Fruit fly (Drosophila melanogaster) whole organism, embryonic: ENCODE data around the gene CG12012.

Experiments
- Blimp-1 ChIP-seq: fragments of 200-800 bp; sonication (Bioruptor generic); optimal IDR thresholded peaks from 3 replicates; lab custom pipeline; 2018; ENCODE audit warnings: missing biosample characterization, missing genetic modification characterization, mild to moderate bottlenecking, moderate library complexity, missing genetic modification reagents
- CG10274 ChIP-seq: fragments of 200-800 bp; sonication (Bioruptor generic); optimal IDR thresholded peaks from 3 replicates; lab custom pipeline; 2017; ENCODE audit warnings: missing biosample characterization, mild to moderate bottlenecking, missing genetic modification characterization
- CG12104 ChIP-seq: fragments of 200-800 bp; sonication (Bioruptor generic); optimal IDR thresholded peaks from 3 replicates; lab custom pipeline; 2016; ENCODE audit warnings: missing biosample characterization, missing genetic modification characterization
- CG12219 ChIP-seq: fragments of 200-800 bp; sonication (Bioruptor generic); optimal IDR thresholded peaks from 3 replicates; lab custom pipeline; 2018; ENCODE audit warnings: missing biosample characterization, mild to moderate bottlenecking, missing genetic modification characterization
- CG12769 ChIP-seq: fragments of 200-800 bp; sonication (Bioruptor generic); optimal IDR thresholded peaks from 2 replicates; lab custom pipeline; 2019; ENCODE audit warnings: missing biosample characterization, mild to moderate bottlenecking, missing genetic modification characterization, moderate library complexity
- CG15269 ChIP-seq: fragments of 200-800 bp; sonication (Bioruptor generic); optimal IDR thresholded peaks from 2 replicates; lab custom pipeline; 2018; ENCODE audit warnings: missing biosample characterization, mild to moderate bottlenecking, missing genetic modification characterization, moderate library complexity
- CG15479 ChIP-seq: fragments of 200-800 bp; sonication (Bioruptor generic); optimal IDR thresholded peaks from 3 replicates; lab custom pipeline; 2019; ENCODE audit warnings: missing biosample characterization, mild to moderate bottlenecking, missing genetic modification characterization, moderate library complexity
- CG15601 ChIP-seq: fragments of 200-800 bp; sonication (Bioruptor generic); optimal IDR thresholded peaks from 3 replicates; lab custom pipeline; 2019; ENCODE audit warnings: missing biosample characterization, mild to moderate bottlenecking, missing genetic modification characterization, moderate library complexity
- CG17328 ChIP-seq: fragments of 200-800 bp; sonication (Bioruptor generic); IDR thresholded peaks from 2 replicates; pipeline ENCODE4 v1.3.6; 2022; ENCODE audit warnings: missing biosample characterization, missing genetic modification characterization
- CG17359 ChIP-seq: fragments of 200-800 bp; sonication (Bioruptor generic); optimal IDR thresholded peaks from 3 replicates; lab custom pipeline; 2018; ENCODE audit warnings: missing biosample characterization, mild to moderate bottlenecking, missing genetic modification characterization, moderate library complexity
- CG17829 ChIP-seq: fragments of 200-800 bp; optimal IDR thresholded peaks from 2 replicates; lab custom pipeline; 2019; ENCODE audit warnings: missing biosample characterization, mild to moderate bottlenecking, missing genetic modification characterization, moderate library complexity
- CG18619 ChIP-seq: fragments of 200-800 bp; sonication (Bioruptor generic); optimal IDR thresholded peaks from 3 replicates; lab custom pipeline; 2017; ENCODE audit warnings: missing biosample characterization, mild to moderate bottlenecking, missing genetic modification characterization
- CG2120 ChIP-seq: fragments of 200-800 bp; sonication (Bioruptor generic); optimal IDR thresholded peaks from 3 replicates; lab custom pipeline; 2016; ENCODE audit warnings: missing biosample characterization, missing genetic modification characterization
- CG2875 ChIP-seq: fragments of 200-800 bp; sonication (Bioruptor generic); optimal IDR thresholded peaks from 2 replicates; lab custom pipeline; 2017; ENCODE audit warnings: missing biosample characterization, mild to moderate bottlenecking, missing genetic modification characterization, missing genetic modification reagents
- CG32532 ChIP-seq: fragments of 200-800 bp; sonication (Bioruptor generic); IDR thresholded peaks from 2 replicates; pipeline ENCODE4 v1.3.6; 2022; ENCODE audit warnings: missing biosample characterization, missing genetic modification characterization
- CG32772 ChIP-seq: fragments of 200-800 bp; sonication (Bioruptor generic); IDR thresholded peaks from 2 replicates; pipeline ENCODE4 v1.3.6; 2022; ENCODE audit warnings: missing biosample characterization, missing genetic modification characterization
- CG33213 ChIP-seq: fragments of 200-800 bp; sonication (Bioruptor generic); optimal IDR thresholded peaks from 3 replicates; lab custom pipeline; 2016; ENCODE audit warnings: missing biosample characterization, missing genetic modification characterization
- CG4707 ChIP-seq: fragments of 200-800 bp; sonication (Bioruptor generic); optimal IDR thresholded peaks from 2 replicates; lab custom pipeline; 2018; ENCODE audit warnings: missing biosample characterization, mild to moderate bottlenecking, missing genetic modification characterization, moderate library complexity
- CG5953 ChIP-seq: fragments of 200-800 bp; sonication (Bioruptor generic); IDR thresholded peaks from 2 replicates; pipeline ENCODE4 v1.3.6; 2022; ENCODE audit warnings: missing biosample characterization, missing genetic modification characterization
- CG6683 ChIP-seq: fragments of 200-800 bp; sonication (Bioruptor generic); optimal IDR thresholded peaks from 2 replicates; lab custom pipeline; 2017; ENCODE audit warnings: missing biosample characterization, mild to moderate bottlenecking, missing genetic modification characterization, missing genetic modification reagents
- CG7928 ChIP-seq: fragments of 200-800 bp; sonication (Bioruptor generic); optimal IDR thresholded peaks from 2 replicates; lab custom pipeline; 2017; ENCODE audit warnings: missing biosample characterization, mild to moderate bottlenecking, missing genetic modification characterization
- CG7987 ChIP-seq: fragments of 200-800 bp; sonication (Bioruptor generic); optimal IDR thresholded peaks from 2 replicates; lab custom pipeline; 2018; ENCODE audit warnings: missing biosample characterization, mild to moderate bottlenecking, missing genetic modification characterization, moderate library complexity
- CG8924 ChIP-seq: fragments of 200-800 bp; optimal IDR thresholded peaks from 3 replicates; lab custom pipeline; 2019; ENCODE audit warnings: missing biosample characterization, mild to moderate bottlenecking, missing genetic modification characterization, moderate library complexity
- Dek ChIP-seq: fragments of 200-800 bp; sonication (Bioruptor generic); optimal IDR thresholded peaks from 3 replicates; lab custom pipeline; 2019; ENCODE audit warnings: missing biosample characterization, mild to moderate bottlenecking, missing genetic modification characterization, moderate library complexity
- Drgx ChIP-seq: fragments of 200-800 bp; sonication (Bioruptor generic); IDR thresholded peaks from 2 replicates; pipeline ENCODE4 v1.3.6; 2022; ENCODE audit warnings: missing biosample characterization, missing genetic modification characterization
- E2f2 ChIP-seq: fragments of 200-800 bp; sonication (Bioruptor generic); IDR thresholded peaks from 2 replicates; pipeline ENCODE4 v1.3.6; 2022; ENCODE audit warnings: missing biosample characterization, missing genetic modification characterization
- Elba2 ChIP-seq: fragments of 200-800 bp; sonication (Bioruptor generic); optimal IDR thresholded peaks from 3 replicates; lab custom pipeline; 2016; ENCODE audit warnings: missing biosample characterization, missing genetic modification characterization
- Hand ChIP-seq: fragments of 200-800 bp; sonication (Bioruptor generic); optimal IDR thresholded peaks from 2 replicates; lab custom pipeline; 2017; ENCODE audit warnings: mild to moderate bottlenecking, missing biosample characterization, missing genetic modification reagents, missing genetic modification characterization
- Hey ChIP-seq: fragments of 200-800 bp; sonication (Bioruptor generic); optimal IDR thresholded peaks from 3 replicates; lab custom pipeline; 2018; ENCODE audit warnings: missing biosample characterization, mild to moderate bottlenecking, missing genetic modification characterization
- HmgZ ChIP-seq: fragments of 200-800 bp; sonication (Bioruptor generic); optimal IDR thresholded peaks from 2 replicates; lab custom pipeline; 2018; ENCODE audit warnings: missing biosample characterization, mild to moderate bottlenecking, missing genetic modification characterization
- Hmr ChIP-seq: fragments of 200-800 bp; sonication (Bioruptor generic); optimal IDR thresholded peaks from 3 replicates; lab custom pipeline; 2017; ENCODE audit warnings: mild to moderate bottlenecking, missing biosample characterization, missing genetic modification reagents, missing genetic modification characterization
- Lim3 ChIP-seq: fragments of 200-800 bp; sonication (Bioruptor generic); IDR thresholded peaks from 2 replicates; pipeline ENCODE4 v1.3.6; 2022; ENCODE audit warnings: missing biosample characterization, missing genetic modification characterization
- Myb ChIP-seq: fragments of 200-800 bp; sonication (Bioruptor generic); optimal IDR thresholded peaks from 2 replicates; lab custom pipeline; 2016; ENCODE audit warnings: missing biosample characterization, missing genetic modification characterization
- Optix ChIP-seq: fragments of 200-800 bp; sonication (Bioruptor generic); IDR thresholded peaks from 3 replicates; pipeline ENCODE4 v1.3.6; 2022; ENCODE audit warnings: missing biosample characterization, missing genetic modification characterization
- TFAM ChIP-seq: fragments of 200-800 bp; sonication (Bioruptor generic); optimal IDR thresholded peaks from 2 replicates; lab custom pipeline; 2017; ENCODE audit warnings: missing biosample characterization, missing genetic modification characterization, inconsistent platforms
- Xrp1 ChIP-seq: fragments of 200-800 bp; sonication (Bioruptor generic); IDR thresholded peaks from 2 replicates; pipeline ENCODE4 v1.3.6; 2022; ENCODE audit warnings: missing biosample characterization, missing genetic modification characterization
- ap ChIP-seq: fragments of 200-800 bp; sonication (Bioruptor generic); IDR thresholded peaks from 2 replicates; pipeline ENCODE4 v1.3.6; 2022; ENCODE audit warnings: missing biosample characterization, missing genetic modification characterization
- ato ChIP-seq: fragments of 200-800 bp; sonication (Bioruptor generic); IDR thresholded peaks from 2 replicates; pipeline ENCODE4 v1.3.6; 2022; ENCODE audit warnings: missing biosample characterization, missing genetic modification characterization; ENCODE audit not compliant: partially characterized antibody
- eve ChIP-seq, 2 experiments: fragments of >200 bp; optimal IDR thresholded peaks; 2 replicates each; lab custom pipeline; 2017; ENCODE audit warnings: missing biosample characterization in 2 of 2, missing genetic modification characterization in 2 of 2
- fd3F ChIP-seq: fragments of 200-800 bp; sonication (Bioruptor generic); optimal IDR thresholded peaks from 2 replicates; lab custom pipeline; 2018; ENCODE audit warnings: missing biosample characterization, mild to moderate bottlenecking, missing genetic modification characterization, moderate library complexity
- gfzf ChIP-seq: fragments of 200-800 bp; sonication (Bioruptor generic); optimal IDR thresholded peaks from 2 replicates; lab custom pipeline; 2016; ENCODE audit warnings: missing biosample characterization, mild to moderate bottlenecking, missing genetic modification characterization, moderate library complexity
- gsb-n ChIP-seq: fragments of 200-800 bp; sonication (Bioruptor generic); optimal IDR thresholded peaks from 3 replicates; lab custom pipeline; 2018; ENCODE audit warnings: missing biosample characterization, mild to moderate bottlenecking, missing genetic modification characterization
- jumu ChIP-seq: fragments of 200-800 bp; sonication (Bioruptor generic); optimal IDR thresholded peaks from 3 replicates; lab custom pipeline; 2016; ENCODE audit warnings: missing biosample characterization, missing genetic modification characterization
- lab ChIP-seq: fragments of 200-800 bp; sonication (Bioruptor generic); optimal IDR thresholded peaks from 3 replicates; lab custom pipeline; 2017; ENCODE audit warnings: missing biosample characterization, missing genetic modification characterization, mild to moderate bottlenecking, moderate library complexity, missing genetic modification reagents
- nau ChIP-seq: fragments of 200-800 bp; sonication (Bioruptor generic); optimal IDR thresholded peaks from 3 replicates; lab custom pipeline; 2017; ENCODE audit warnings: missing biosample characterization, mild to moderate bottlenecking, missing genetic modification characterization, missing genetic modification reagents
- salm ChIP-seq: fragments of 200-800 bp; sonication (Bioruptor generic); optimal IDR thresholded peaks from 2 replicates; lab custom pipeline; 2018; ENCODE audit warnings: missing biosample characterization, mild to moderate bottlenecking, missing genetic modification characterization
- sens-2 ChIP-seq: fragments of 200-800 bp; sonication (Bioruptor generic); IDR thresholded peaks from 2 replicates; pipeline ENCODE4 v1.3.6; 2022; ENCODE audit warnings: missing biosample characterization, missing genetic modification characterization
- so ChIP-seq: fragments of 200-800 bp; sonication (Bioruptor generic); IDR thresholded peaks from 3 replicates; pipeline ENCODE4 v1.3.6; 2022; ENCODE audit warnings: missing biosample characterization, missing genetic modification characterization
- stwl ChIP-seq: fragments of 200-800 bp; sonication (Bioruptor generic); optimal IDR thresholded peaks from 3 replicates; lab custom pipeline; 2018; ENCODE audit warnings: missing biosample characterization, mild to moderate bottlenecking, missing genetic modification characterization, moderate library complexity
- wdn ChIP-seq: fragments of 200-800 bp; sonication (Bioruptor generic); IDR thresholded peaks from 2 replicates; pipeline ENCODE4 v1.3.6; 2022; ENCODE audit warnings: missing biosample characterization, missing genetic modification characterization
- zfh1 ChIP-seq: fragments of 200-800 bp; sonication (Bioruptor generic); IDR thresholded peaks from 3 replicates; pipeline ENCODE4 v1.3.6; 2022; ENCODE audit warnings: missing biosample characterization, missing genetic modification characterization

CG12012 gene

DNA sequence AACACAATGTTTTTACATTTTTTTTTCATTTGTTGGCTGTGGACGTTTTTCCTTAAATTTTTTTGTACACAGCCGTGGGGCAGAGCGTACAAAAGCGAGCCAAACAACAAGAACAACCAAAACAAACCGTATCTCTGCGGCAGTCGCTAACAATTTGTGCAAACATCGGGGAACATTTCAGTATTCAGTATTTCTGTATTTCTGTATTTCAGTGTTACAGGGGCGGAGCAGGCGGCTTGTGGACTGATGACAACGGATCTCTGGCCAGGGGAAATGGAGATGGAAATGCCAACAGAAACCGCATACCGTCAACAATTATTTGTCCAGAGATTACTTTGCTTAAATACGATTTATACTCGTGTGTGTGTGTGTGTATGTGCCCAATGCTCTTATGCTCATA, 14.0 kb downstream of the CG12012 start (continued):
- no peak for TF ChIP-seq fd3F (GFP tag; lab: Kevin White, UChicago)
- no peak for TF ChIP-seq CG15269 (tag; lab: Kevin White, UChicago)
- no peak for TF ChIP-seq Blimp-1 (GFP tag; lab: Kevin White, UChicago)
- TF ChIP-seq CG8924 (tag; lab: Kevin White, UChicago): no peak
- no peak for TF ChIP-seq Dek
- peak; percentile 10 for TF ChIP-seq gsb-n
- no peak for TF ChIP-seq Lim3 (GFP tag; lab: Robert Waterston, UW)
- no peak for TF ChIP-seq CG5953 (GFP tag; lab: Robert Waterston, UW)
- TF ChIP-seq stwl: no peak
- no peak for TF ChIP-seq TFAM (GFP tag; lab: Kevin White, UChicago)
- peak; percentile 38 for TF ChIP-seq CG15601 (tag; lab: Kevin White, UChicago)
- TF ChIP-seq gfzf (GFP tag; lab: Kevin White, UChicago): no peak
- no peak for TF ChIP-seq Elba2 (GFP tag; lab: Kevin White, UChicago)
- no peak for TF ChIP-seq CG17829 (tag; lab: Kevin White, UChicago)
- TF ChIP-seq CG7928: no peak
- TF ChIP-seq salm: no peak
- no peak for TF ChIP-seq CG7987 (GFP tag; lab: Kevin White, UChicago)
- TF ChIP-seq ap (GFP tag; lab: Robert Waterston, UW): no peak
- no peak for TF ChIP-seq ato (GFP tag; lab: Robert Waterston, UW)
- TF ChIP-seq CG12769: peak; percentile 31
- TF ChIP-seq CG32772 (GFP tag; lab: Robert Waterston, UW): 0 out of 2 replicates have a peak, but pooled peaks have one; percentile 8
- no peak for TF ChIP-seq nau (GFP tag; lab: Kevin White, UChicago)
- no peak for TF ChIP-seq CG10274 (GFP tag; lab: Kevin White, UChicago)
- no peak for TF ChIP-seq CG17359 (tag; lab: Kevin White, UChicago)
- no peak for TF ChIP-seq CG32532 (GFP tag; lab: Robert Waterston, UW)
- peak; percentile 33 for TF ChIP-seq CG4707 (GFP tag; lab: Kevin White, UChicago)
- no peak for TF ChIP-seq Myb (GFP tag; lab: Kevin White, UChicago)
- no peak for TF ChIP-seq HmgZ (tag; lab: Kevin White, UChicago)
- no peak for TF ChIP-seq sens-2 (GFP tag; lab: Robert Waterston, UW)
- TF ChIP-seq Hmr (GFP tag; lab: Kevin White, UChicago): peak; percentile 25
- TF ChIP-seq so: peak; percentile 31; the same call in 1 of the 3 replicates
- peak; percentile 22 for TF ChIP-seq lab (GFP tag; lab: Kevin White, UChicago)
- no peak; the same call in 2 of the 3 replicates for TF ChIP-seq zfh1
- no peak for TF ChIP-seq wdn (GFP tag; lab: Robert Waterston, UW)
- no peak for TF ChIP-seq CG12104 (GFP tag; lab: Kevin White, UChicago)
- no peak for TF ChIP-seq Hand (GFP tag; lab: Kevin White, UChicago)
- TF ChIP-seq Xrp1 (GFP tag; lab: Robert Waterston, UW): 0 out of 2 replicates have a peak, but pooled peaks have one; percentile 36
- TF ChIP-seq CG6683 (GFP tag; lab: Kevin White, UChicago): no peak
- no peak for TF ChIP-seq eve (GFP tag; optimal IDR thresholded peaks at IDR 0.05; lab: Kevin White, UChicago)
- TF ChIP-seq Drgx (GFP tag; lab: Robert Waterston, UW): no peak
- peak; percentile 46; the same call in 1 of the 2 replicates for TF ChIP-seq CG17328 (GFP tag; lab: Robert Waterston, UW)
- no peak for TF ChIP-seq CG2875
- peak; percentile 6 for TF ChIP-seq CG2120 (GFP tag; lab: Kevin White, UChicago)
- TF ChIP-seq CG15479 (GFP tag; lab: Kevin White, UChicago): no peak
- TF ChIP-seq jumu (GFP tag; lab: Kevin White, UChicago): no peak
- TF ChIP-seq CG33213 (GFP tag; lab: Kevin White, UChicago): no peak
- no peak for TF ChIP-seq Hey (tag; lab: Kevin White, UChicago)
- no peak for TF ChIP-seq E2f2
- peak; percentile 3 for TF ChIP-seq CG18619
- TF ChIP-seq CG12219 (GFP tag; lab: Kevin White, UChicago): no peak
- TF ChIP-seq Optix: 0 out of 3 replicates have a peak, but pooled peaks have one; percentile 24
